Worm (Caenorhabditis elegans) whole organism, young adult: ENCODE data around the gene math-23.

Experiments
- C06A6.2 ChIP-seq: fragments of 200-800 bp; sonication (Bioruptor generic); conservative IDR thresholded peaks from 2 replicates; pipeline ENCODE4 v1.3.6; 2022; ENCODE audit warnings: missing genetic modification characterization, missing compliant biosample characterization
- F22D6.2 ChIP-seq: sonication (generic microtip); optimal IDR thresholded peaks from 2 replicates; lab custom pipeline; 2016; ENCODE audit warnings: mild to moderate bottlenecking, missing genetic modification characterization, missing compliant biosample characterization
- F33H1.4 ChIP-seq: fragments of 200-800 bp; sonication (Bioruptor generic); IDR thresholded peaks from 2 replicates; pipeline ENCODE4 v1.3.6; 2022; ENCODE audit warnings: missing genetic modification reagents, missing genetic modification characterization, missing compliant biosample characterization
- K11D2.4 ChIP-seq: fragments of 200-800 bp; sonication (Bioruptor generic); IDR thresholded peaks from 2 replicates; pipeline ENCODE4 v1.3.6; 2022; ENCODE audit warnings: missing genetic modification reagents, missing genetic modification characterization, missing compliant biosample characterization
- K12H6.12 ChIP-seq: fragments of 200-800 bp; sonication (Bioruptor generic); optimal IDR thresholded peaks from 2 replicates; lab custom pipeline; 2018; ENCODE audit warnings: mild to moderate bottlenecking, missing genetic modification characterization, missing compliant biosample characterization
- aptf-2 ChIP-seq: fragments of 200-800 bp; sonication (Bioruptor generic); conservative IDR thresholded peaks from 2 replicates; pipeline ENCODE4 v1.3.6; 2022; ENCODE audit warnings: missing genetic modification reagents, missing genetic modification characterization, missing compliant biosample characterization
- attf-3 ChIP-seq: fragments of 200-800 bp; sonication (Bioruptor generic); conservative IDR thresholded peaks from 2 replicates; pipeline ENCODE4 v1.3.6; 2022; ENCODE audit warnings: missing genetic modification reagents, missing genetic modification characterization, missing compliant biosample characterization
- bed-1 ChIP-seq: fragments of 200-800 bp; sonication (Bioruptor generic); IDR thresholded peaks from 2 replicates; pipeline ENCODE4 v1.3.6; 2022; ENCODE audit warnings: missing genetic modification reagents, missing genetic modification characterization, missing compliant biosample characterization
- bed-2 ChIP-seq: fragments of 200-800 bp; sonication (Bioruptor generic); IDR thresholded peaks from 2 replicates; pipeline ENCODE4 v1.3.6; 2022; ENCODE audit warnings: missing genetic modification reagents, missing genetic modification characterization, missing compliant biosample characterization
- ceh-100 ChIP-seq: fragments of 200-800 bp; sonication (Bioruptor generic); IDR thresholded peaks from 2 replicates; pipeline ENCODE4 v1.3.6; 2022; ENCODE audit warnings: missing genetic modification reagents, missing genetic modification characterization, missing compliant biosample characterization
- ceh-79 ChIP-seq: sonication (generic microtip); optimal IDR thresholded peaks from 2 replicates; lab custom pipeline; 2017; ENCODE audit warnings: mild to moderate bottlenecking, missing genetic modification characterization, missing compliant biosample characterization
- ceh-91 ChIP-seq: fragments of 200-800 bp; sonication (Bioruptor generic); IDR thresholded peaks from 2 replicates; pipeline ENCODE4 v1.3.6; 2022; ENCODE audit warnings: missing genetic modification reagents, missing genetic modification characterization, missing compliant biosample characterization
- chd-7 ChIP-seq: sonication (generic microtip); optimal IDR thresholded peaks from 2 replicates; lab custom pipeline; 2016; ENCODE audit warnings: mild to moderate bottlenecking, missing genetic modification characterization, moderate library complexity, missing compliant biosample characterization
- dox-1 ChIP-seq: fragments of 200-800 bp; sonication (Bioruptor generic); IDR thresholded peaks from 2 replicates; pipeline ENCODE4 v1.3.6; 2022; ENCODE audit warnings: missing genetic modification reagents, missing genetic modification characterization, missing compliant biosample characterization
- efl-1 ChIP-seq: fragments of 150-350 bp; optimal IDR thresholded peaks from 2 replicates; lab custom pipeline; 2014; ENCODE audit warnings: missing biosample characterization, missing genetic modification reagents, missing genetic modification characterization
- ets-4 ChIP-seq: fragments of 200-800 bp; sonication (Bioruptor generic); optimal IDR thresholded peaks from 2 replicates; lab custom pipeline; 2018; ENCODE audit warnings: mild to moderate bottlenecking, missing genetic modification characterization, missing compliant biosample characterization
- let-526 ChIP-seq: fragments of 200-800 bp; sonication (Bioruptor generic); IDR thresholded peaks from 2 replicates; pipeline ENCODE4 v1.3.6; 2022; ENCODE audit warnings: missing genetic modification reagents, missing genetic modification characterization, missing compliant biosample characterization
- let-607 ChIP-seq, 2 experiments: fragments of 200-800 bp in 1 of 2; sonication (Bioruptor generic) in 1 of 2; sonication (generic microtip) in 1 of 2; optimal IDR thresholded peaks; 2 replicates each; lab custom pipeline; 2016 to 2018; ENCODE audit warnings: mild to moderate bottlenecking in 2 of 2, missing compliant biosample characterization in 2 of 2, missing genetic modification characterization in 2 of 2, moderate library complexity in 2 of 2, missing genotype in 1 of 2
- lin-35 ChIP-seq, 3 experiments: fragments of 150-350 bp in 2 of 3; sonication (generic microtip) in 1 of 3; optimal IDR thresholded peaks; 2 replicates each; lab custom pipeline; 2014 to 2018; ENCODE audit warnings: missing biosample characterization in 3 of 3, missing genetic modification characterization in 3 of 3, missing genetic modification reagents in 3 of 3
- lir-1 ChIP-seq: fragments of 200-800 bp; sonication (Bioruptor generic); conservative IDR thresholded peaks from 2 replicates; pipeline ENCODE4 v1.3.6; 2022; ENCODE audit warnings: missing genetic modification reagents, missing genetic modification characterization, missing compliant biosample characterization
- lsy-27 ChIP-seq: sonication (generic microtip); optimal IDR thresholded peaks from 2 replicates; lab custom pipeline; 2017; ENCODE audit warnings: missing genetic modification characterization, mild to moderate bottlenecking, missing compliant biosample characterization, antibody characterized with exemption, missing genotype, borderline replicate concordance; ENCODE audit not compliant: insufficient read depth
- madf-3 ChIP-seq: fragments of 200-800 bp; sonication (Bioruptor generic); IDR thresholded peaks from 2 replicates; pipeline ENCODE4 v1.3.6; 2022; ENCODE audit warnings: missing genetic modification reagents, missing genetic modification characterization, missing compliant biosample characterization
- mel-28 ChIP-seq: sonication (generic microtip); optimal IDR thresholded peaks from 2 replicates; lab custom pipeline; 2016; ENCODE audit warnings: borderline replicate concordance, mild to moderate bottlenecking, missing genetic modification characterization, missing compliant biosample characterization
- mxl-1 ChIP-seq: sonication (generic microtip); optimal IDR thresholded peaks from 2 replicates; lab custom pipeline; 2016; ENCODE audit warnings: missing genetic modification characterization, missing compliant biosample characterization
- nfya-1 ChIP-seq: sonication (generic microtip); optimal IDR thresholded peaks from 2 replicates; lab custom pipeline; 2017; ENCODE audit warnings: antibody characterized with exemption, missing compliant biosample characterization, missing genetic modification characterization, borderline replicate concordance; ENCODE audit not compliant: insufficient read depth
- nfya-2 ChIP-seq: fragments of 200-800 bp; sonication (Bioruptor generic); IDR thresholded peaks from 2 replicates; pipeline ENCODE4 v1.3.6; 2022; ENCODE audit warnings: missing genetic modification reagents, missing genetic modification characterization, missing compliant biosample characterization
- nfyb-1 ChIP-seq: fragments of 200-800 bp; sonication (Bioruptor generic); IDR thresholded peaks from 2 replicates; pipeline ENCODE4 v1.3.6; 2022; ENCODE audit warnings: missing genetic modification reagents, missing genetic modification characterization, missing compliant biosample characterization
- nhr-179 ChIP-seq: sonication (generic microtip); optimal IDR thresholded peaks from 2 replicates; lab custom pipeline; 2016; ENCODE audit warnings: mild to moderate bottlenecking, missing genetic modification characterization, missing compliant biosample characterization
- nhr-80 ChIP-seq: sonication (generic microtip); optimal IDR thresholded peaks from 2 replicates; lab custom pipeline; 2016; ENCODE audit warnings: missing genetic modification characterization, missing compliant biosample characterization
- nhr-90 ChIP-seq: sonication (generic microtip); optimal IDR thresholded peaks from 2 replicates; lab custom pipeline; 2016; ENCODE audit warnings: missing genotype, mild to moderate bottlenecking, missing genetic modification characterization, missing compliant biosample characterization
- rpc-1 ChIP-seq, 2 experiments: fragments of 150-350 bp in 1 of 2; sonication (generic microtip) in 1 of 2; optimal IDR thresholded peaks; 2 replicates each; lab custom pipeline; 2014 to 2018; ENCODE audit warnings: missing biosample characterization in 1 of 2, missing genetic modification characterization in 1 of 2, missing genetic modification reagents in 1 of 2, missing genotype in 1 of 2
- snpc-1.1 ChIP-seq: sonication (generic microtip); optimal IDR thresholded peaks from 2 replicates; lab custom pipeline; 2017; ENCODE audit warnings: missing genetic modification characterization, mild to moderate bottlenecking, missing compliant biosample characterization, antibody characterized with exemption, moderate library complexity, missing genotype, missing genetic modification reagents; ENCODE audit not compliant: insufficient read depth
- snpc-3.4 ChIP-seq: sonication (generic microtip); optimal IDR thresholded peaks from 2 replicates; lab custom pipeline; 2017; ENCODE audit warnings: missing genetic modification characterization, mild to moderate bottlenecking, missing compliant biosample characterization, antibody characterized with exemption, moderate library complexity, missing genotype, missing genetic modification reagents
- zfh-2 ChIP-seq: fragments of 200-800 bp; sonication (Bioruptor generic); conservative IDR thresholded peaks from 2 replicates; pipeline ENCODE4 v1.3.6; 2022; ENCODE audit warnings: missing genetic modification reagents, missing genetic modification characterization, missing compliant biosample characterization
- ztf-22 ChIP-seq: fragments of 200-800 bp; sonication (Bioruptor generic); optimal IDR thresholded peaks from 2 replicates; lab custom pipeline; 2018; ENCODE audit warnings: mild to moderate bottlenecking, missing genetic modification characterization, moderate library complexity, missing compliant biosample characterization
- ztf-3 ChIP-seq: fragments of 200-800 bp; sonication (Bioruptor generic); optimal IDR thresholded peaks from 2 replicates; lab custom pipeline; 2018; ENCODE audit warnings: mild to moderate bottlenecking, missing genetic modification characterization, missing compliant biosample characterization

math-23 gene

DNA sequence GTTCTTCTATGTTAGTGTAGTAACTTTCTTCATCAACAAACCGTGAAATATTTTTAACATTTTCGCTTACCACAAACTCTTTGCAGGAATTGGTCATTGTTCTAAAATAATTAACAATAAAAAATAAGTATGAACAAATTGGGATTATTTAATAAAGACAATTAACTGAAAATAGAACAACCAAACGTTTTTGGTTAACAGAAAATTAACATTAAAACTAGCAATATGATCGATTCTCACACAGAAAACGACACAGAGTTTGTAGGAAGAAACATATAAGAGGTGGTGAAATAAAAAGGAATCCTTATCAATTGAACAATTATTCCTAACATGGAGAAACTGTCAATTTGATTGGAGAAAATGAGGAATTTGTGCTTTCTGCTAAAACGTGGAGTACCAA is 23.4 kb upstream of the math-23 start, which contains the start of gene math-16:
Gene math-16 (minus strand): TSS at position 101 of the 400 bp plus-strand sequence.
- no peak for TF ChIP-seq madf-3 (GFP tag; lab: Robert Waterston, UW)
- TF ChIP-seq K11D2.4 (GFP tag; lab: Robert Waterston, UW) = no peak
- no peak for TF ChIP-seq nfya-1 (tag; lab: Kevin White, UChicago)
- no peak for TF ChIP-seq aptf-2 (GFP tag; lab: Robert Waterston, UW)
- no peak for TF ChIP-seq chd-7 (tag; lab: Kevin White, UChicago)

DNA sequence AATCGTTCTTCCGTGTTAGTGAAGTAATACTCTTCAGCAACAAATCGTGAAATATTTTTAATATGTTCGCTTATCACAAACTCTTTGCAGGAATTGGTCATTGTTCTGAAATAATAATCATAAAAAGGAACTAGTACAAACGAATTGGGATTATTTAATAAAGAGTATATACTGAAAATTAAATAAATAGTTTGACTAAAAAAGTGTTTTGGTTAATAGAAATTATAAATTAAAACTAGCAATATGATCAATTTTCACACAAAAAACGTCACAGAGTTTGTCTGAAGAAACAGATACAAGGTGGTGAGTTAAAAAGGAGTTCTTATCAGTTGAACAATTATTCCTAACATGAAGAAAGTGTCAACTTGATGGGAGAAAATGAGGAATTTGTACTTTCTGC is 19.4 kb upstream of the math-23 start, which contains the start of gene math-5:
Gene math-5 (minus strand): TSS at position 101 of the 400 bp plus-strand sequence.
- TF ChIP-seq let-607 (tag; optimal IDR thresholded peaks at IDR 0.05; lab: Kevin White, UChicago) (no peak), snpc-1.1 (tag; lab: Kevin White, UChicago) (no peak), attf-3 (GFP tag; lab: Robert Waterston, UW) (no peak), K12H6.12 (tag; lab: Kevin White, UChicago) (no peak), C06A6.2 (GFP tag; lab: Robert Waterston, UW) (no peak), ceh-100 (GFP tag; lab: Robert Waterston, UW) (no peak), rpc-1 (optimal IDR thresholded peaks at IDR 0.05; lab: Kevin White, UChicago) (no peak), rpc-1 (tag; optimal IDR thresholded peaks at IDR 0.05; lab: Kevin White, UChicago) (no peak), efl-1 (GFP tag; lab: Kevin White, UChicago) (no peak), zfh-2 (no peak), F22D6.2 (tag; lab: Kevin White, UChicago) (no peak), bed-2 (GFP tag; lab: Robert Waterston, UW) (no peak), ztf-3 (GFP tag; lab: Kevin White, UChicago) (no peak), nhr-90 (tag; lab: Kevin White, UChicago) (no peak), lsy-27 (no peak), lin-35 (GFP tag; optimal IDR thresholded peaks at IDR 0.05; lab: Kevin White, UChicago) (no peak), snpc-3.4 (no peak), ceh-79 (tag; lab: Kevin White, UChicago) (no peak), mxl-1 (tag; lab: Kevin White, UChicago) (no peak), ztf-22 (no peak)
- TF ChIP-seq, all 124 proteins: peak for 0

DNA sequence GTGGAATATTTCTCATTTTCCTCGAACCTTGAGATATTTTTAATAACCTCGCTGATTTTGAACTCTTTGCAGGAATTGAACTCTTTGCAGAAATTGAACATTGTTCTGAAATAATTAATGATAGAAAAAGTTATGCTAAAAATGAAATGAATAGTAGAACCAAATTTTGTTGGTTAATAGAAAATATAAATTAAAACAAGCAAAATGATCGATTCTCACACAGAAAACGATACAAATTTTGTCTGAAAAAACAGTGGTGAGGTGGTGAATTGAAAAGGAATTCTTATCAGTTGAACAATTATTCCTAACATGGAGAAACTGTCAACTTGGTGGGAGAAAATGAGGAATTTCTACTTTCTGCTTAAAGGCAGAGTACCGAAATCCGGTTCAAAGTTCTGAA is 17.4 kb upstream of the math-23 start, which contains the start of gene math-6:
Gene math-6 (minus strand): TSS at position 101 of the 400 bp plus-strand sequence.
- TF ChIP-seq nhr-179 (tag; lab: Kevin White, UChicago) (no peak), nfya-2 (GFP tag; lab: Robert Waterston, UW) (no peak), lir-1 (no peak), nhr-80 (no peak), mel-28 (tag; lab: Kevin White, UChicago) (no peak), ceh-79 (tag; lab: Kevin White, UChicago) (no peak), let-526 (GFP tag; lab: Robert Waterston, UW) (no peak), ceh-91 (GFP tag; lab: Robert Waterston, UW) (no peak), F33H1.4 (GFP tag; lab: Robert Waterston, UW) (no peak), dox-1 (GFP tag; lab: Robert Waterston, UW) (no peak), nfyb-1 (GFP tag; lab: Robert Waterston, UW) (no peak), ets-4 (GFP tag; lab: Kevin White, UChicago) (no peak), bed-1 (no peak), snpc-1.1 (tag; lab: Kevin White, UChicago) (no peak)
